Worm (Caenorhabditis elegans) whole organism, L2 larva: Measurements from ENCODE around the gene dbt-1.

ENCODE experiments used
- C34F6.9 ChIP-seq: fragments of 150-350 bp; optimal IDR thresholded peaks from 2 replicates; lab custom pipeline; 2014; ENCODE audit warnings: missing biosample characterization, missing genetic modification characterization
- ama-1 ChIP-seq: fragments of 150-350 bp; optimal IDR thresholded peaks from 2 replicates; lab custom pipeline; 2018; ENCODE audit warnings: inconsistent platforms
- blmp-1 ChIP-seq: sonication (generic microtip); optimal IDR thresholded peaks from 2 replicates; lab custom pipeline; 2017; ENCODE audit warnings: missing genetic modification characterization, mild to moderate bottlenecking, missing compliant biosample characterization, antibody characterized with exemption, moderate library complexity; ENCODE audit not compliant: insufficient read depth
- ceh-16 ChIP-seq: fragments of 150-350 bp; optimal IDR thresholded peaks from 2 replicates; lab custom pipeline; 2014; ENCODE audit warnings: missing biosample characterization, missing genetic modification characterization
- ceh-82 ChIP-seq: fragments of 150-350 bp; optimal IDR thresholded peaks from 2 replicates; lab custom pipeline; 2014; ENCODE audit warnings: missing biosample characterization, missing genetic modification characterization
- crh-2 ChIP-seq: sonication (generic microtip); optimal IDR thresholded peaks from 2 replicates; lab custom pipeline; 2017; ENCODE audit warnings: missing biosample characterization, missing genetic modification characterization
- dmd-4 ChIP-seq: sonication (generic microtip); optimal IDR thresholded peaks from 2 replicates; lab custom pipeline; 2017; ENCODE audit warnings: missing biosample characterization, missing genetic modification characterization
- egl-27 ChIP-seq: sonication (generic microtip); optimal IDR thresholded peaks from 3 replicates; lab custom pipeline; 2017; ENCODE audit warnings: missing biosample characterization, missing genetic modification reagents, missing genetic modification characterization
- elt-1 ChIP-seq: fragments of 150-350 bp; optimal IDR thresholded peaks from 2 replicates; lab custom pipeline; 2014; ENCODE audit warnings: missing biosample characterization, missing genetic modification characterization
- elt-3 ChIP-seq: sonication (generic microtip); optimal IDR thresholded peaks from 2 replicates; lab custom pipeline; 2017; ENCODE audit warnings: missing biosample characterization, missing genetic modification characterization
- fos-1 ChIP-seq: fragments of 150-350 bp; optimal IDR thresholded peaks from 2 replicates; lab custom pipeline; 2014; ENCODE audit warnings: missing biosample characterization, missing genetic modification characterization
- gmeb-1 ChIP-seq: fragments of 150-350 bp; optimal IDR thresholded peaks from 2 replicates; lab custom pipeline; 2014; ENCODE audit warnings: missing biosample characterization, missing genetic modification characterization
- lin-11 ChIP-seq: fragments of 150-350 bp; sonication (generic microtip); optimal IDR thresholded peaks from 2 replicates; lab custom pipeline; 2014; ENCODE audit warnings: missing biosample characterization, missing genetic modification characterization, inconsistent platforms, mixed read lengths
- lin-13 ChIP-seq: fragments of 150-350 bp; optimal IDR thresholded peaks from 2 replicates; lab custom pipeline; 2014; ENCODE audit warnings: missing biosample characterization, missing genetic modification reagents, missing genetic modification characterization
- lin-39 ChIP-seq: fragments of 150-350 bp; optimal IDR thresholded peaks from 2 replicates; lab custom pipeline; 2014; ENCODE audit warnings: missing biosample characterization, missing genetic modification reagents, missing genetic modification characterization
- lsy-2 ChIP-seq, 2 experiments: fragments of 150-350 bp in 1 of 2; sonication (generic microtip) in 1 of 2; optimal IDR thresholded peaks; 2 replicates each; lab custom pipeline; 2014 to 2017; ENCODE audit warnings: missing biosample characterization in 2 of 2, missing genetic modification characterization in 2 of 2
- mab-5 ChIP-seq: fragments of 150-350 bp; optimal IDR thresholded peaks from 2 replicates; lab custom pipeline; 2014; ENCODE audit warnings: missing biosample characterization, missing genetic modification characterization
- nhr-11 ChIP-seq: fragments of 150-350 bp; optimal IDR thresholded peaks from 2 replicates; lab custom pipeline; 2014; ENCODE audit warnings: missing biosample characterization, missing genetic modification characterization
- nhr-12 ChIP-seq: fragments of 150-350 bp; optimal IDR thresholded peaks from 2 replicates; lab custom pipeline; 2014; ENCODE audit warnings: missing biosample characterization, missing genetic modification characterization
- nhr-129 ChIP-seq: fragments of 150-350 bp; optimal IDR thresholded peaks from 2 replicates; lab custom pipeline; 2014; ENCODE audit warnings: missing biosample characterization, missing genetic modification characterization
- nhr-21 ChIP-seq: fragments of 150-350 bp; optimal IDR thresholded peaks from 2 replicates; lab custom pipeline; 2014; ENCODE audit warnings: missing biosample characterization, missing genetic modification characterization
- nhr-237 ChIP-seq: fragments of 150-350 bp; optimal IDR thresholded peaks from 2 replicates; lab custom pipeline; 2014; ENCODE audit warnings: missing biosample characterization, missing genetic modification characterization
- nhr-6 ChIP-seq: fragments of 150-350 bp; optimal IDR thresholded peaks from 2 replicates; lab custom pipeline; 2014; ENCODE audit warnings: missing biosample characterization, missing genetic modification characterization
- nhr-77 ChIP-seq: fragments of 150-350 bp; optimal IDR thresholded peaks from 2 replicates; lab custom pipeline; 2014; ENCODE audit warnings: missing biosample characterization, missing genetic modification characterization
- peb-1 ChIP-seq: fragments of 150-350 bp; optimal IDR thresholded peaks from 2 replicates; lab custom pipeline; 2014; ENCODE audit warnings: missing biosample characterization, missing genetic modification characterization
- sem-4 ChIP-seq: fragments of 150-350 bp; optimal IDR thresholded peaks from 2 replicates; lab custom pipeline; 2014; ENCODE audit warnings: missing biosample characterization, missing genetic modification reagents, missing genetic modification characterization
- skn-1 ChIP-seq: sonication (generic microtip); optimal IDR thresholded peaks from 2 replicates; lab custom pipeline; 2017; ENCODE audit warnings: missing biosample characterization, missing genetic modification characterization
- sma-9 ChIP-seq, 2 experiments: fragments of 150-350 bp in 1 of 2; sonication (generic microtip) in 1 of 2; optimal IDR thresholded peaks; 2 replicates each; lab custom pipeline; 2014 to 2016; ENCODE audit warnings: missing genetic modification characterization in 2 of 2, mild to moderate bottlenecking in 1 of 2, missing biosample characterization in 1 of 2, missing compliant biosample characterization in 1 of 2, missing genetic modification reagents in 1 of 2, moderate library complexity in 1 of 2
- unc-39 ChIP-seq: fragments of 150-350 bp; optimal IDR thresholded peaks from 2 replicates; lab custom pipeline; 2014; ENCODE audit warnings: missing biosample characterization, missing genetic modification characterization
- unc-55 ChIP-seq: fragments of 150-350 bp; sonication (generic microtip); optimal IDR thresholded peaks from 3 replicates; lab custom pipeline; 2014; ENCODE audit warnings: missing biosample characterization, missing genetic modification reagents, missing genetic modification characterization
- zag-1 ChIP-seq: fragments of 150-350 bp; optimal IDR thresholded peaks from 2 replicates; lab custom pipeline; 2014; ENCODE audit warnings: missing biosample characterization, missing genetic modification characterization
- ztf-4 ChIP-seq: fragments of 150-350 bp; optimal IDR thresholded peaks from 2 replicates; lab custom pipeline; 2014; ENCODE audit warnings: missing biosample characterization, missing genetic modification characterization

Gene dbt-1

DNA sequence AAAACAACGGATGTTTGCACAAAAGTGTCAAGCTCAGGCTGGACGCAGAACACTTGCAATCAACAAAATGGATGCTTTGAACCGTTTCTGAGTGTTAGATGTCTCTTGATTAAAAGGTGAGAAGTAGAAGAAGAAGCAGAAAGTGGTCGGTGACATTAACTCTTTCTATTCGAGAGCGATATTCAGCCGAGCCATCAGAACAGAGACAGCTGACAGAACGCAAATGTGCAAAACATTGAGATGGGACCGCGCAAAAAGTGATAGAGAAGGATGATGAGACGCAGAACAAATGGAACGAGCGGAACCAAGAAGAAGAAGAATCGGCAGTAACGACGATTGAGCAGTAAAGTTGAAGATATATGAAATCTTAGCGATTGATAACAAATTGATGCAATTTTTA is 9.4 kb downstream of the dbt-1 start:
- TF ChIP-seq ztf-4 (tag; lab: Kevin White, UChicago) = no peak
- no peak for TF ChIP-seq ama-1 (lab: Kevin White, UChicago)
- TF ChIP-seq sma-9 (GFP tag; optimal IDR thresholded peaks at IDR 0.05; lab: Kevin White, UChicago) = no peak
- TF ChIP-seq sma-9 (tag; optimal IDR thresholded peaks at IDR 0.05; lab: Kevin White, UChicago) = no peak
- no peak for TF ChIP-seq lin-13 (GFP tag; lab: Kevin White, UChicago)

DNA sequence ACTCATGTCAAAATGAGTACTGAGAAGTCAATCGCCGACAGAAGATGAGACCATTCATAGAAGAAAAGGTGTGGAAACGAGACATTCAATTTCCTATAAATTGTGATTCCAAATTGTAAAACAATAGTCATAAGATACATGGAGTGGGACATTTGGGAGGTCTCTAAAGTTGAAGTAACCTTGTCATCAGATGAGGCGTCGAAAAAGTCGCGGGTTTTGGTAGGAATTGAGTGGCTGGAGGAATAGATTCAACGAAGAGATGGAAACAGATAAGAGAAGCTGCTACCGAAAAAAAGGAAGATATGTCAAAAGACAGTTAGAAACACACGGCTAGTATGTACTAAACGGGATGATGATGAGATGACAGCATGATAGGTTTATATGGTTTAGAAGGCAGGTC is 14.3 kb downstream of the dbt-1 start:
- TF ChIP-seq gmeb-1 (tag; lab: Kevin White, UChicago) = no peak
- TF ChIP-seq ceh-16 (tag; lab: Kevin White, UChicago) = peak; percentile 69

DNA sequence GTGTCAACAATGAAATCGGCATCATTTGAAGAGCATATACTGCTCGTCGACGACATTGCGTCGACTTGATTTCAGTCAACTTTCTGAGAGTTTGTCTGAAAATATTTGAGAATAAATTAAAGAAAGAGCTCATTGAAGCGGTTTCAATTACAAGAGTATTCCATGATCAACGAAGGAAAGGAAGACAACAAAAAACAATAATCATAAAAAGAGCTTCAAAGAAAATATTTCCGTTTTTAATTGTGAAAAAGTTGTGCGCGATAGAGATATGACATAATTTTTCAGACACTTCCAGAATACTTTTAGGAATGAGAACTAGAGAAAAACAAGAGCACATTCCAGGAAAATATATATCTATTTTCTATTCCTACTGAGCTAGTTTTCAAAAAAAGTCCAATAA is 16.4 kb downstream of the dbt-1 start, which contains the start of gene spv-1:
Gene spv-1 (minus strand): TSS at position 101 of the 400 bp plus-strand sequence.
- TF ChIP-seq nhr-11 (tag; lab: Kevin White, UChicago) = no peak
- TF ChIP-seq nhr-21 (tag; lab: Kevin White, UChicago) = no peak
- no peak for TF ChIP-seq skn-1 (tag; lab: Kevin White, UChicago)
- TF ChIP-seq nhr-12 (tag; lab: Kevin White, UChicago) = no peak
- TF ChIP-seq nhr-77 (tag; lab: Kevin White, UChicago) = no peak
- no peak for TF ChIP-seq zag-1 (tag; lab: Kevin White, UChicago)

DNA sequence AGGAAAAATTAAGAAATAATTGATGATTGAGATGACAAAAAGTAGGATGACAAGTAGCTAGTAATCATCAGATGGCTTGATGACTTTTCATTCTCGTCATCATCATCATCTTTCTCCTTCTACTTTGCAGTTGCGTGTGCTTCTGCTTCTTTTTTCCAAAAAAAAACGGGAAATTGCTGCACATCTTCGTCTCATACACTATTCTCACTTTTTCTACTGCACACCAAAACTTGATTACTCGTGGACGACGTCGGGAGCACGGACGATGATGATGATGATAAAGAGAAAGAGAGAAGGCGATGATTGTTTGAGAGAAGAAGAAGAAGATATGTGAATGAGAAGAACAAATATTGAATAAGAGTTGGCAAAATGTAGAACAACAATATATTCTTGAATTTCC is 23.9 kb downstream of the dbt-1 start:
- TF ChIP-seq crh-2 (tag; lab: Kevin White, UChicago) (peak; percentile 1), dmd-4 (no peak), ceh-82 (no peak), lin-11 (tag; lab: Kevin White, UChicago) (no peak), lin-39 (no peak), nhr-237 (no peak), skn-1 (tag; lab: Kevin White, UChicago) (no peak), sma-9 (GFP tag; optimal IDR thresholded peaks at IDR 0.05; lab: Kevin White, UChicago) (peak; percentile 4), sma-9 (tag; optimal IDR thresholded peaks at IDR 0.05; lab: Kevin White, UChicago) (no peak), fos-1 (no peak), nhr-129 (tag; lab: Kevin White, UChicago) (peak; percentile 21)
- TF ChIP-seq, all 48 proteins: peak for 3

DNA sequence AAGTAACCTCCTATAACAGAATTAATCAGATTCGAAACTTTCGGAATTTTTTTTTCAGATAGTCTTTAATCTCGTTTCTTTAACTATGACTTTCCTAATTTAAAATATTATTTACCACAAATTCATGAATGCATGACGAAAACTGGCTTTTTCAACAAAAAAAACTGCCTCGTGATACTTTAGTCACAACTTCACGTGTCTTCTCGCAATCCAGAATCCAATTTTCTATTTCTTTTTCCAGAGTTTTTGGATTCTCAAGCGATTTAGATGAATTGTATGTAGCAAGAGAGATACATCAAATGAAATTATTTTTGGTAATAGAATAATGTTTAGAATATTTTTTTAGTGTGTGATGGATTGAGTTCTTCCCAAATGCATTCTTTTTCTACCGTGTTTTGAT is 24.8 kb downstream of the dbt-1 start:
- TF ChIP-seq unc-55 (GFP tag; lab: Kevin White, UChicago) = peak; percentile 25
- TF ChIP-seq C34F6.9 (tag; lab: Kevin White, UChicago) = peak; percentile 24
- no peak for TF ChIP-seq elt-1 (tag; lab: Kevin White, UChicago)
- TF ChIP-seq, all 48 proteins: peak for 2

- TF ChIP-seq lsy-2 (tag; optimal IDR thresholded peaks at IDR 0.05; lab: Kevin White, UChicago) (no peak), sem-4 (tag; lab: Kevin White, UChicago) (no peak), blmp-1 (no peak), unc-39 (tag; lab: Kevin White, UChicago) (no peak), nhr-6 (tag; lab: Kevin White, UChicago) (no peak), mab-5 (tag; lab: Kevin White, UChicago) (no peak), lin-11 (tag; lab: Kevin White, UChicago) (no peak), unc-55 (GFP tag; lab: Kevin White, UChicago) (no peak), fos-1 (no peak), nhr-77 (tag; lab: Kevin White, UChicago) (no peak), nhr-12 (tag; lab: Kevin White, UChicago) (no peak), elt-3 (no peak), peb-1 (tag; lab: Kevin White, UChicago) (no peak), egl-27 (tag; lab: Kevin White, UChicago) (no peak), skn-1 (tag; lab: Kevin White, UChicago) (no peak)
Observed at ce11 chrII:7911015-7911414, 34.0 kb downstream of the dbt-1 start, which contains the start of gene ZK675.4. Gene ZK675.4, plus strand, starts transcription at chrII:7911315.
